Worm (Caenorhabditis elegans) whole organism, young adult: ENCODE measurements around the gene stdh-1.
A peak's percentile ranks its signal among the peaks of the same experiment; 100 is the strongest.

Experiments
- D2030.7 ChIP-seq: fragments of 200-800 bp; sonication (Bioruptor generic); IDR thresholded peaks from 2 replicates; pipeline ENCODE4 v1.3.6; 2022; ENCODE audit warnings: missing genetic modification reagents, missing genetic modification characterization, missing compliant biosample characterization
- F23B12.7 ChIP-seq: sonication (generic microtip); optimal IDR thresholded peaks from 2 replicates; lab custom pipeline; 2017; ENCODE audit warnings: missing genetic modification characterization, mild to moderate bottlenecking, missing compliant biosample characterization, antibody characterized with exemption, moderate library complexity; ENCODE audit not compliant: insufficient read depth
- F37B4.10 ChIP-seq: fragments of 200-800 bp; sonication (Bioruptor generic); IDR thresholded peaks from 2 replicates; pipeline ENCODE4 v1.3.6; 2022; ENCODE audit warnings: missing genetic modification characterization, missing compliant biosample characterization
- F49E8.2 ChIP-seq: sonication (generic microtip); optimal IDR thresholded peaks from 3 replicates; lab custom pipeline; 2017; ENCODE audit warnings: missing genetic modification characterization, mild to moderate bottlenecking, missing compliant biosample characterization, antibody characterized with exemption, moderate library complexity; ENCODE audit not compliant: insufficient read depth
- K12H6.12 ChIP-seq: fragments of 200-800 bp; sonication (Bioruptor generic); optimal IDR thresholded peaks from 2 replicates; lab custom pipeline; 2018; ENCODE audit warnings: mild to moderate bottlenecking, missing genetic modification characterization, missing compliant biosample characterization
- T07F8.4 ChIP-seq: sonication (generic microtip); optimal IDR thresholded peaks from 2 replicates; lab custom pipeline; 2016; ENCODE audit warnings: mild to moderate bottlenecking, missing genetic modification characterization, moderate library complexity, missing compliant biosample characterization
- Y79H2A.3 ChIP-seq: fragments of 200-800 bp; sonication (Bioruptor generic); conservative IDR thresholded peaks from 2 replicates; pipeline ENCODE4 v1.3.6; 2022; ENCODE audit warnings: missing genetic modification reagents, missing genetic modification characterization, missing compliant biosample characterization
- atf-7 ChIP-seq: sonication (generic microtip); optimal IDR thresholded peaks from 2 replicates; lab custom pipeline; 2017; ENCODE audit warnings: mild to moderate bottlenecking, missing genetic modification characterization, missing compliant biosample characterization
- athp-1 ChIP-seq: sonication (generic microtip); optimal IDR thresholded peaks from 2 replicates; lab custom pipeline; 2017; ENCODE audit warnings: mild to moderate bottlenecking, missing genetic modification characterization, missing compliant biosample characterization
- attf-3 ChIP-seq: fragments of 200-800 bp; sonication (Bioruptor generic); conservative IDR thresholded peaks from 2 replicates; pipeline ENCODE4 v1.3.6; 2022; ENCODE audit warnings: missing genetic modification reagents, missing genetic modification characterization, missing compliant biosample characterization
- ccch-3 ChIP-seq: fragments of 200-800 bp; sonication (Bioruptor generic); optimal IDR thresholded peaks from 2 replicates; lab custom pipeline; 2018; ENCODE audit warnings: mild to moderate bottlenecking, missing genetic modification characterization, missing compliant biosample characterization
- ceh-27 ChIP-seq: fragments of 200-800 bp; sonication (Bioruptor generic); optimal IDR thresholded peaks from 2 replicates; lab custom pipeline; 2018; ENCODE audit warnings: mild to moderate bottlenecking, missing genetic modification characterization, moderate library complexity, missing compliant biosample characterization
- chd-7 ChIP-seq: sonication (generic microtip); optimal IDR thresholded peaks from 2 replicates; lab custom pipeline; 2016; ENCODE audit warnings: mild to moderate bottlenecking, missing genetic modification characterization, moderate library complexity, missing compliant biosample characterization
- egrh-3 ChIP-seq: fragments of 200-800 bp; sonication (Bioruptor generic); IDR thresholded peaks from 2 replicates; pipeline ENCODE4 v1.3.6; 2022; ENCODE audit warnings: missing genetic modification reagents, missing genetic modification characterization, missing compliant biosample characterization
- hrde-1 ChIP-seq: sonication (generic microtip); optimal IDR thresholded peaks from 2 replicates; lab custom pipeline; 2016; ENCODE audit warnings: missing genetic modification characterization, mild to moderate bottlenecking, missing compliant biosample characterization, moderate library complexity, missing genotype, missing genetic modification reagents, borderline replicate concordance
- lag-1 ChIP-seq: fragments of 200-800 bp; sonication (Bioruptor generic); IDR thresholded peaks from 2 replicates; pipeline ENCODE4 v1.3.6; 2022; ENCODE audit warnings: missing genetic modification reagents, missing genetic modification characterization, missing compliant biosample characterization
- mes-4 ChIP-seq: sonication (generic microtip); optimal IDR thresholded peaks from 2 replicates; lab custom pipeline; 2016; ENCODE audit warnings: missing genotype, missing genetic modification characterization, missing compliant biosample characterization
- nfya-1 ChIP-seq: sonication (generic microtip); optimal IDR thresholded peaks from 2 replicates; lab custom pipeline; 2017; ENCODE audit warnings: antibody characterized with exemption, missing compliant biosample characterization, missing genetic modification characterization, borderline replicate concordance; ENCODE audit not compliant: insufficient read depth
- nhr-179 ChIP-seq: sonication (generic microtip); optimal IDR thresholded peaks from 2 replicates; lab custom pipeline; 2016; ENCODE audit warnings: mild to moderate bottlenecking, missing genetic modification characterization, missing compliant biosample characterization
- snpc-3.4 ChIP-seq: sonication (generic microtip); optimal IDR thresholded peaks from 2 replicates; lab custom pipeline; 2017; ENCODE audit warnings: missing genetic modification characterization, mild to moderate bottlenecking, missing compliant biosample characterization, antibody characterized with exemption, moderate library complexity, missing genotype, missing genetic modification reagents
- snpc-4 ChIP-seq, 5 experiments: fragments of 150-350 bp in 1 of 5; sonication (generic microtip) in 4 of 5; optimal IDR thresholded peaks; 2 replicates each; lab custom pipeline; 2014 to 2018; ENCODE audit warnings: missing genetic modification characterization in 5 of 5, missing biosample characterization in 3 of 5, antibody characterized with exemption in 2 of 5, mild to moderate bottlenecking in 2 of 5, missing compliant biosample characterization in 2 of 5, missing genotype in 2 of 5, moderate library complexity in 2 of 5, missing genetic modification reagents in 1 of 5
- somi-1 ChIP-seq: fragments of 200-800 bp; sonication (Bioruptor generic); optimal IDR thresholded peaks from 2 replicates; lab custom pipeline; 2018; ENCODE audit warnings: mild to moderate bottlenecking, missing genetic modification characterization, missing compliant biosample characterization
- tlf-1 ChIP-seq: fragments of 200-800 bp; sonication (Bioruptor generic); optimal IDR thresholded peaks from 2 replicates; lab custom pipeline; 2018; ENCODE audit warnings: mild to moderate bottlenecking, missing genetic modification characterization, missing compliant biosample characterization
- unc-130 ChIP-seq: sonication (generic microtip); optimal IDR thresholded peaks from 2 replicates; lab custom pipeline; 2016; ENCODE audit warnings: missing genetic modification reagents, missing genetic modification characterization, missing compliant biosample characterization
- xnd-1 ChIP-seq: sonication (generic microtip); optimal IDR thresholded peaks from 2 replicates; lab custom pipeline; 2016; ENCODE audit warnings: missing genotype, missing genetic modification reagents, missing genetic modification characterization, missing compliant biosample characterization
- zim-3 ChIP-seq: sonication (generic microtip); optimal IDR thresholded peaks from 2 replicates; lab custom pipeline; 2017; ENCODE audit warnings: mild to moderate bottlenecking, missing genetic modification characterization, moderate library complexity, missing compliant biosample characterization
- ztf-28 ChIP-seq: fragments of 200-800 bp; sonication (Bioruptor generic); IDR thresholded peaks from 2 replicates; pipeline ENCODE4 v1.3.6; 2022; ENCODE audit warnings: missing genetic modification reagents, missing genetic modification characterization, missing compliant biosample characterization
- ztf-3 ChIP-seq: fragments of 200-800 bp; sonication (Bioruptor generic); optimal IDR thresholded peaks from 2 replicates; lab custom pipeline; 2018; ENCODE audit warnings: mild to moderate bottlenecking, missing genetic modification characterization, missing compliant biosample characterization

Gene stdh-1

ce11 chrV:13862505-13862904, 43.8 kb upstream of the stdh-1 start, which contains the start of gene srx-137 (continued):
- no peak for TF ChIP-seq hrde-1

ce11 chrV:13863700-13864099, 42.6 kb upstream of the stdh-1 start:
- no peak for TF ChIP-seq D2030.7 (GFP tag; lab: Robert Waterston, UW)
- no peak for TF ChIP-seq xnd-1
- TF ChIP-seq K12H6.12: no peak
- TF ChIP-seq zim-3: no peak
- no peak for TF ChIP-seq snpc-4 (GFP tag; optimal IDR thresholded peaks at IDR 0.05; lab: Kevin White, UChicago)
- TF ChIP-seq snpc-4 (tag; optimal IDR thresholded peaks at IDR 0.05; lab: Kevin White, UChicago): no peak
- TF ChIP-seq attf-3 (GFP tag; lab: Robert Waterston, UW): no peak

ce11 chrV:13866353-13866752, 39.9 kb upstream of the stdh-1 start, which contains the start of gene nhr-175:
Gene nhr-175, plus strand, starts transcription at chrV:13866691.
- TF ChIP-seq snpc-3.4 (tag; lab: Kevin White, UChicago): no peak
- TF ChIP-seq lag-1 (GFP tag; lab: Robert Waterston, UW): no peak
- no peak for TF ChIP-seq Y79H2A.3
- TF ChIP-seq athp-1 (tag; lab: Kevin White, UChicago): no peak
- TF ChIP-seq chd-7 (tag; lab: Kevin White, UChicago): no peak
- TF ChIP-seq ztf-28 (GFP tag; lab: Robert Waterston, UW): no peak
- TF ChIP-seq, all 124 proteins: peak for 0

ce11 chrV:13868886-13869285, 37.4 kb upstream of the stdh-1 start:
- TF ChIP-seq egrh-3 (GFP tag; lab: Robert Waterston, UW) (peak; percentile 76; the same call in 1 of the 2 replicates), ceh-27 (GFP tag; lab: Kevin White, UChicago) (peak; percentile 10)

ce11 chrV:13869551-13869950, 36.7 kb upstream of the stdh-1 start:
- TF ChIP-seq atf-7 (tag; lab: Kevin White, UChicago) (no peak), F49E8.2 (tag; lab: Kevin White, UChicago) (no peak), nhr-179 (no peak), somi-1 (GFP tag; lab: Kevin White, UChicago) (no peak), tlf-1 (GFP tag; lab: Kevin White, UChicago) (no peak), mes-4 (tag; lab: Kevin White, UChicago) (no peak), Y79H2A.3 (no peak), ccch-3 (no peak), T07F8.4 (tag; lab: Kevin White, UChicago) (no peak), ztf-3 (GFP tag; lab: Kevin White, UChicago) (no peak), F37B4.10 (GFP tag; lab: Robert Waterston, UW) (no peak), F23B12.7 (tag; lab: Kevin White, UChicago) (no peak), nfya-1 (tag; lab: Kevin White, UChicago) (no peak)
- TF ChIP-seq, all 124 proteins: peak for 0

- no peak for TF ChIP-seq unc-130 (GFP tag; lab: Kevin White, UChicago)
These were observed 33.4 kb upstream of the stdh-1 start, which contains the start of gene cpt-5 for ce11 chrV:13872895-13873294. Gene cpt-5, plus strand, starts transcription at chrV:13873195.
